Fruit fly (Drosophila melanogaster): ENCODE data around the gene CG44174.

DNA sequence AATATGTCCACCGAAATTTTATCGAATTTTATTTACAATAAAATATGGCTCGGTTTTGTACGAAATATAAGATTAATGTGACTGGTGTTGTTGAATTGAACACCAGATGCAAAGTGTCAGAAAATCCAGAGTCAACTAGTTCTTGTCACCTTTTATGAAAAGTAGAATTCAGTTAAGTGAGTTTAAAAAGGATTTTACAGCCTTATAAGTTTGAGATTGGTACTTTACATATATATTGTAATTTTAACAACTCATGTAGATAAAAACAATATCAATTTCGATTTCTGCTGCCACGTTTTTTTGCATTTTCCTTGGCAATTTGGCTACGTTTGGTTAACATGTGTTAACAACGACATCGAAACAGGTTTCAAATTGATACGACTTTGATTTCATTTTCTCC is 49.5 kb downstream of the CG44174 start, which contains the start of gene CG5217:
- TF ChIP-seq psq (optimal IDR thresholded peaks at IDR 0.05) (no peak), Sin3A (optimal IDR thresholded peaks at IDR 0.05) (no peak), Myc (optimal IDR thresholded peaks at IDR 0.05) (no peak)

All from Kc167 (cell line).